Fruit fly (Drosophila melanogaster) S2 (cell line): ENCODE measurements around the gene CHMP2B.

ENCODE experiments used
- CG8478 ChIP-seq: fragments of >200 bp; optimal IDR thresholded peaks from 2 replicates; lab custom pipeline; 2018
- CTCF ChIP-seq, 2 experiments: fragments of >200 bp; optimal IDR thresholded peaks; 2 replicates each; lab custom pipeline; 2018

DNA sequence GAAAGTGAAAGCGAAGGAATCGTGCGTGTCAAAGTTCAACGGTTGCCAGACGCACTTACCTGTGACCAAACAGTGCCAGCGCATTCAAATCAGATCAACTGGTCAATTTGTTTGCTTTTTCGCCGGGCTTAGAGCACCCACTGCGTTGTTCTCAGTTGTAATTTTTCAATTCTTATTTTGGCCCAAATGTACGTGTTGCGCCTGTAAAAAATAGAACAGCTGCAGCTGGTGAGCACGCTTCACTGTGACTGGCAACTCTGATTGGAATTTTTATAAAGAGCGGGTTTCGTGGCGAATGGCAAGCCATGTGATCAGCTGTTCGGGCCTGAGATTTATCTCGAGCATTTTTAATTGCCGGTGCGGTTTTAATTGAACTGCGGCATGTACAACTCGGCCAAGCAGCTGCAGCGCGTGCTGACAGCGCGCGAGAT lies 6.4 kb downstream of the CHMP2B start, which contains the start of the genes Fitm and AlaRS-m:
- TF ChIP-seq CTCF (optimal IDR thresholded peaks at IDR 0.05; lab: Kevin White, UChicago) = no peak
- TF ChIP-seq CG8478 = no peak
